Fruit fly (Drosophila melanogaster) whole organism, wandering third instar larva: ENCODE results near the gene CG46435.

Experiments used
- Abd-B ChIP-seq: fragments of >200 bp; optimal IDR thresholded peaks from 2 replicates; lab custom pipeline; 2017; ENCODE audit warnings: missing biosample characterization, missing genetic modification characterization
- CG32264 ChIP-seq: fragments of 200-800 bp; sonication (Bioruptor generic); optimal IDR thresholded peaks from 2 replicates; lab custom pipeline; 2016; ENCODE audit warnings: missing biosample characterization, missing genetic modification characterization
- Dfd ChIP-seq: fragments of >200 bp; optimal IDR thresholded peaks from 2 replicates; lab custom pipeline; 2017; ENCODE audit warnings: missing biosample characterization, missing genetic modification characterization
- Dif ChIP-seq: fragments of 200-275, 200-300 bp; sonication (Bioruptor generic); optimal IDR thresholded peaks from 2 replicates; lab custom pipeline; 2018; ENCODE audit warnings: missing biosample characterization, missing genetic modification characterization; ENCODE audit not compliant: partially characterized antibody
- Jra ChIP-seq: sonication (Bioruptor generic); optimal IDR thresholded peaks from 2 replicates; lab custom pipeline; 2016; ENCODE audit warnings: missing biosample characterization, missing genetic modification characterization
- OdsH ChIP-seq: fragments of 200-800 bp; sonication (Bioruptor generic); optimal IDR thresholded peaks from 2 replicates; lab custom pipeline; 2016; ENCODE audit warnings: missing biosample characterization, mild to moderate bottlenecking, missing genetic modification characterization
- dmrt93B ChIP-seq: fragments of 200-800 bp; sonication (Bioruptor generic); optimal IDR thresholded peaks from 2 replicates; lab custom pipeline; 2018; ENCODE audit warnings: missing biosample characterization, mild to moderate bottlenecking, missing genetic modification characterization
- dsf ChIP-seq: sonication (Bioruptor generic); optimal IDR thresholded peaks from 2 replicates; lab custom pipeline; 2016; ENCODE audit warnings: missing biosample characterization, missing genetic modification characterization, borderline replicate concordance
- foxo ChIP-seq, 2 experiments: fragments of 200-800 bp; sonication (Bioruptor generic); optimal IDR thresholded peaks; 2 replicates in 1 of 2; 3 replicates in 1 of 2; lab custom pipeline; 2016 to 2017; ENCODE audit warnings: missing biosample characterization in 2 of 2, missing genetic modification characterization in 2 of 2
- rgr ChIP-seq: fragments of 200-800 bp; sonication (Bioruptor generic); optimal IDR thresholded peaks from 3 replicates; lab custom pipeline; 2016; ENCODE audit warnings: missing biosample characterization, mild to moderate bottlenecking, missing genetic modification characterization
- sage ChIP-seq: fragments of 200-800 bp; sonication (Bioruptor generic); optimal IDR thresholded peaks from 2 replicates; lab custom pipeline; 2016; ENCODE audit warnings: missing biosample characterization, mild to moderate bottlenecking, missing genetic modification characterization
- sv ChIP-seq: fragments of 200-800 bp; sonication (Bioruptor generic); optimal IDR thresholded peaks from 3 replicates; lab custom pipeline; 2016; ENCODE audit warnings: missing biosample characterization, missing genetic modification characterization
- usp ChIP-seq: fragments of >200 bp; optimal IDR thresholded peaks from 2 replicates; lab custom pipeline; 2017; ENCODE audit warnings: missing biosample characterization, missing genetic modification characterization
- woc ChIP-seq: sonication (Bioruptor generic); optimal IDR thresholded peaks from 2 replicates; lab custom pipeline; 2016; ENCODE audit warnings: missing biosample characterization, mild to moderate bottlenecking, missing genetic modification characterization

dm6 chr3L:19584369-19584915 lies 39.5 kb downstream of the CG46435 start, which contains the start of gene Shal:
- TF ChIP-seq sage (GFP tag; lab: Kevin White, UChicago) (no peak), usp (no peak), sv (GFP tag; lab: Kevin White, UChicago) (no peak), Abd-B (GFP tag; lab: Kevin White, UChicago) (no peak), Dif (GFP tag; lab: Kevin White, UChicago) (no peak), rgr (GFP tag; lab: Kevin White, UChicago) (no peak), CG32264 (GFP tag; lab: Kevin White, UChicago) (no peak), OdsH (no peak), woc (no peak), dsf (GFP tag; lab: Kevin White, UChicago) (no peak), Jra (no peak), foxo (GFP tag; optimal IDR thresholded peaks at IDR 0.05; lab: Kevin White, UChicago) (no peak), Dfd (GFP tag; lab: Kevin White, UChicago) (no peak), dmrt93B (GFP tag; lab: Kevin White, UChicago) (no peak)
